Fruit fly (Drosophila melanogaster) whole organism, embryonic: Measurements from ENCODE around the gene CG15449.
A peak's percentile ranks its signal among the peaks of the same experiment; 100 is the strongest.

Source experiments
- Atf-2 ChIP-seq: fragments of 200-800 bp; sonication (Bioruptor generic); optimal IDR thresholded peaks from 2 replicates; lab custom pipeline; 2016; ENCODE audit warnings: missing biosample characterization, missing genetic modification characterization
- Atf6 ChIP-seq: fragments of 200-800 bp; sonication (Bioruptor generic); IDR thresholded peaks from 2 replicates; pipeline ENCODE4 v1.3.6; 2022; ENCODE audit warnings: missing biosample characterization, missing genetic modification characterization
- CG11723 ChIP-seq: fragments of 200-800 bp; sonication (Bioruptor generic); optimal IDR thresholded peaks from 2 replicates; lab custom pipeline; 2017; ENCODE audit warnings: missing biosample characterization, mild to moderate bottlenecking, missing genetic modification characterization
- CG12391 ChIP-seq: fragments of 200-800 bp; sonication (Bioruptor generic); optimal IDR thresholded peaks from 3 replicates; lab custom pipeline; 2018; ENCODE audit warnings: missing biosample characterization, mild to moderate bottlenecking, missing genetic modification characterization, moderate library complexity
- CG12744 ChIP-seq: fragments of 200-800 bp; sonication (Bioruptor generic); optimal IDR thresholded peaks from 2 replicates; lab custom pipeline; 2016; ENCODE audit warnings: missing biosample characterization, missing genetic modification characterization
- CG12942 ChIP-seq: fragments of 200-800 bp; sonication (Bioruptor generic); optimal IDR thresholded peaks from 3 replicates; lab custom pipeline; 2016; ENCODE audit warnings: missing biosample characterization, missing genetic modification characterization
- CG13296 ChIP-seq: fragments of 200-800 bp; sonication (Bioruptor generic); optimal IDR thresholded peaks from 3 replicates; lab custom pipeline; 2018; ENCODE audit warnings: missing biosample characterization, mild to moderate bottlenecking, missing genetic modification characterization
- CG13624 ChIP-seq: fragments of 200-800 bp; sonication (Bioruptor generic); optimal IDR thresholded peaks from 2 replicates; lab custom pipeline; 2016; ENCODE audit warnings: missing biosample characterization, missing genetic modification characterization
- CG14050 ChIP-seq: fragments of 200-800 bp; sonication (Bioruptor generic); IDR thresholded peaks from 3 replicates; pipeline ENCODE4 v1.3.6; 2022; ENCODE audit warnings: missing biosample characterization, missing genetic modification characterization
- CG14860 ChIP-seq: fragments of 200-800 bp; sonication (Bioruptor generic); IDR thresholded peaks from 3 replicates; pipeline ENCODE4 v1.3.6; 2022; ENCODE audit warnings: missing biosample characterization, missing genetic modification characterization; ENCODE audit not compliant: partially characterized antibody
- CG17385 ChIP-seq: fragments of 200-800 bp; sonication (Bioruptor generic); optimal IDR thresholded peaks from 3 replicates; lab custom pipeline; 2018; ENCODE audit warnings: missing biosample characterization, mild to moderate bottlenecking, missing genetic modification characterization
- CG2202 ChIP-seq: fragments of 200-800 bp; sonication (Bioruptor generic); optimal IDR thresholded peaks from 2 replicates; lab custom pipeline; 2018; ENCODE audit warnings: missing biosample characterization, mild to moderate bottlenecking, missing genetic modification characterization
- CG31441 ChIP-seq: fragments of 200-800 bp; sonication (Bioruptor generic); IDR thresholded peaks from 2 replicates; pipeline ENCODE4 v1.3.6; 2022; ENCODE audit warnings: missing biosample characterization, missing genetic modification characterization
- CG3407 ChIP-seq: fragments of 200-800 bp; sonication (Bioruptor generic); optimal IDR thresholded peaks from 2 replicates; lab custom pipeline; 2018; ENCODE audit warnings: missing biosample characterization, mild to moderate bottlenecking, missing genetic modification characterization
- CG3838 ChIP-seq: fragments of 200-800 bp; sonication (Bioruptor generic); optimal IDR thresholded peaks from 3 replicates; lab custom pipeline; 2016; ENCODE audit warnings: missing biosample characterization, missing genetic modification characterization
- CG4404 ChIP-seq: fragments of 200-800 bp; sonication (Bioruptor generic); IDR thresholded peaks from 2 replicates; pipeline ENCODE4 v1.3.6; 2022; ENCODE audit warnings: missing biosample characterization, missing genetic modification characterization
- CG4424 ChIP-seq: fragments of 200-800 bp; sonication (Bioruptor generic); optimal IDR thresholded peaks from 3 replicates; lab custom pipeline; 2016; ENCODE audit warnings: missing biosample characterization, missing genetic modification characterization
- CG6689 ChIP-seq: fragments of 200-800 bp; sonication (Bioruptor generic); IDR thresholded peaks from 2 replicates; pipeline ENCODE4 v1.3.6; 2022; ENCODE audit warnings: missing biosample characterization, missing genetic modification characterization
- CG9876 ChIP-seq: fragments of 200-800 bp; sonication (Bioruptor generic); optimal IDR thresholded peaks from 2 replicates; lab custom pipeline; 2016; ENCODE audit warnings: missing biosample characterization, missing genetic modification characterization
- CTCF ChIP-seq: fragments of 200-800 bp; sonication (Bioruptor generic); optimal IDR thresholded peaks from 2 replicates; lab custom pipeline; 2017; ENCODE audit warnings: missing biosample characterization, mild to moderate bottlenecking, missing genetic modification characterization, moderate library complexity
- Dref ChIP-seq: fragments of 200-800 bp; sonication (Bioruptor generic); IDR thresholded peaks from 2 replicates; pipeline ENCODE4 v1.3.6; 2022; ENCODE audit warnings: missing biosample characterization, missing genetic modification characterization
- Gsc ChIP-seq: fragments of 200-800 bp; sonication (Bioruptor generic); IDR thresholded peaks from 2 replicates; pipeline ENCODE4 v1.3.6; 2022; ENCODE audit warnings: missing biosample characterization, missing genetic modification characterization
- HmgZ ChIP-seq: fragments of 200-800 bp; sonication (Bioruptor generic); optimal IDR thresholded peaks from 2 replicates; lab custom pipeline; 2018; ENCODE audit warnings: missing biosample characterization, mild to moderate bottlenecking, missing genetic modification characterization
- MESR4 ChIP-seq: fragments of 200-800 bp; sonication (Bioruptor generic); optimal IDR thresholded peaks from 2 replicates; lab custom pipeline; 2018; ENCODE audit warnings: missing biosample characterization, mild to moderate bottlenecking, missing genetic modification characterization, moderate library complexity
- NFAT ChIP-seq: fragments of 200-800 bp; sonication (Bioruptor generic); IDR thresholded peaks from 2 replicates; pipeline ENCODE4 v1.3.6; 2022; ENCODE audit warnings: missing biosample characterization, missing genetic modification characterization
- Nf-YA ChIP-seq: fragments of 200-800 bp; sonication (Bioruptor generic); IDR thresholded peaks from 2 replicates; pipeline ENCODE4 v1.3.6; 2022; ENCODE audit warnings: missing biosample characterization, missing genetic modification characterization
- Opbp ChIP-seq: fragments of 200-800 bp; sonication (Bioruptor generic); IDR thresholded peaks from 3 replicates; pipeline ENCODE4 v1.3.6; 2022; ENCODE audit warnings: missing biosample characterization, missing genetic modification characterization; ENCODE audit not compliant: partially characterized antibody
- PHDP ChIP-seq: fragments of 200-800 bp; sonication (Bioruptor generic); optimal IDR thresholded peaks from 3 replicates; lab custom pipeline; 2018; ENCODE audit warnings: missing biosample characterization, mild to moderate bottlenecking, missing genetic modification characterization, moderate library complexity
- Pdp1 ChIP-seq, 2 experiments: fragments of 200-800 bp; sonication (Bioruptor generic); optimal IDR thresholded peaks; 3 replicates each; lab custom pipeline; 2016; ENCODE audit warnings: missing biosample characterization in 2 of 2, missing genetic modification characterization in 2 of 2, mild to moderate bottlenecking in 1 of 2, moderate library complexity in 1 of 2
- Rx ChIP-seq: fragments of 200-800 bp; sonication (Bioruptor generic); IDR thresholded peaks from 2 replicates; pipeline ENCODE4 v1.3.6; 2022; ENCODE audit warnings: missing biosample characterization, missing genetic modification characterization
- Sry-β ChIP-seq: fragments of 200-800 bp; sonication (Bioruptor generic); optimal IDR thresholded peaks from 2 replicates; lab custom pipeline; 2018; ENCODE audit warnings: missing biosample characterization, mild to moderate bottlenecking, missing genetic modification characterization, moderate library complexity
- YL-1 ChIP-seq: fragments of 200-800 bp; sonication (Bioruptor generic); optimal IDR thresholded peaks from 3 replicates; lab custom pipeline; 2017; ENCODE audit warnings: missing biosample characterization, mild to moderate bottlenecking, missing genetic modification characterization
- ab ChIP-seq: fragments of 200-800 bp; sonication (Bioruptor generic); optimal IDR thresholded peaks from 2 replicates; lab custom pipeline; 2016; ENCODE audit warnings: missing biosample characterization, missing genetic modification characterization
- cg ChIP-seq: fragments of 200-800 bp; sonication (Bioruptor generic); optimal IDR thresholded peaks from 3 replicates; lab custom pipeline; 2019; ENCODE audit warnings: missing biosample characterization, mild to moderate bottlenecking, missing genetic modification characterization, moderate library complexity
- crc ChIP-seq: fragments of 200-800 bp; sonication (Bioruptor generic); optimal IDR thresholded peaks from 2 replicates; lab custom pipeline; 2016; ENCODE audit warnings: missing biosample characterization, missing genetic modification characterization
- dysf ChIP-seq: fragments of 200-800 bp; sonication (Bioruptor generic); IDR thresholded peaks from 3 replicates; pipeline ENCODE4 v1.3.6; 2022; ENCODE audit warnings: missing biosample characterization, missing genetic modification characterization
- eyg ChIP-seq: fragments of 200-800 bp; sonication (Bioruptor generic); optimal IDR thresholded peaks from 3 replicates; lab custom pipeline; 2016; ENCODE audit warnings: missing biosample characterization, missing genetic modification characterization
- fd102C ChIP-seq: fragments of 200-800 bp; sonication (Bioruptor generic); optimal IDR thresholded peaks from 2 replicates; lab custom pipeline; 2018; ENCODE audit warnings: missing biosample characterization, mild to moderate bottlenecking, missing genetic modification characterization, moderate library complexity
- ind ChIP-seq: fragments of 200-800 bp; sonication (Bioruptor generic); optimal IDR thresholded peaks from 3 replicates; lab custom pipeline; 2016; ENCODE audit warnings: missing biosample characterization, missing genetic modification characterization
- kah ChIP-seq: fragments of 200-800 bp; sonication (Bioruptor generic); optimal IDR thresholded peaks from 2 replicates; lab custom pipeline; 2018; ENCODE audit warnings: missing biosample characterization, mild to moderate bottlenecking, missing genetic modification characterization
- kni ChIP-seq: fragments of 200-800 bp; sonication (Bioruptor generic); optimal IDR thresholded peaks from 3 replicates; lab custom pipeline; 2017; ENCODE audit warnings: mild to moderate bottlenecking, missing biosample characterization, missing genetic modification reagents, missing genetic modification characterization
- lmd ChIP-seq: fragments of 200-800 bp; sonication (Bioruptor generic); IDR thresholded peaks from 2 replicates; pipeline ENCODE4 v1.3.6; 2022; ENCODE audit warnings: missing biosample characterization, missing genetic modification characterization
- nerfin-1 ChIP-seq: fragments of 200-800 bp; sonication (Bioruptor generic); optimal IDR thresholded peaks from 3 replicates; lab custom pipeline; 2019; ENCODE audit warnings: missing biosample characterization, mild to moderate bottlenecking, missing genetic modification characterization, moderate library complexity
- shn ChIP-seq: fragments of 200-800 bp; sonication (Bioruptor generic); optimal IDR thresholded peaks from 3 replicates; lab custom pipeline; 2016; ENCODE audit warnings: missing biosample characterization, missing genetic modification characterization
- tll ChIP-seq, 2 experiments: fragments of 200-800 bp in 1 of 2; fragments of >200 bp in 1 of 2; sonication (Bioruptor generic) in 1 of 2; optimal IDR thresholded peaks; 2 replicates each; lab custom pipeline; 2017 to 2019; ENCODE audit warnings: missing biosample characterization in 2 of 2, missing genetic modification characterization in 2 of 2, mild to moderate bottlenecking in 1 of 2, moderate library complexity in 1 of 2
- tup ChIP-seq: fragments of 200-800 bp; sonication (Bioruptor generic); optimal IDR thresholded peaks from 2 replicates; lab custom pipeline; 2016; ENCODE audit warnings: missing biosample characterization, mild to moderate bottlenecking, missing genetic modification characterization, moderate library complexity
- unpg ChIP-seq: fragments of 200-800 bp; sonication (Bioruptor generic); optimal IDR thresholded peaks from 3 replicates; lab custom pipeline; 2018; ENCODE audit warnings: missing biosample characterization, mild to moderate bottlenecking, missing genetic modification characterization, moderate library complexity
- vnd ChIP-seq: fragments of 200-800 bp; sonication (Bioruptor generic); IDR thresholded peaks from 3 replicates; pipeline ENCODE4 v1.3.6; 2022; ENCODE audit warnings: missing biosample characterization, missing genetic modification characterization; ENCODE audit not compliant: partially characterized antibody
- vvl ChIP-seq: fragments of 200-800 bp; sonication (Bioruptor generic); IDR thresholded peaks from 2 replicates; pipeline ENCODE4 v1.3.6; 2022; ENCODE audit warnings: missing biosample characterization, missing genetic modification characterization
- zf30C ChIP-seq: fragments of 200-800 bp; sonication (Bioruptor generic); optimal IDR thresholded peaks from 3 replicates; lab custom pipeline; 2018; ENCODE audit warnings: missing biosample characterization, mild to moderate bottlenecking, missing genetic modification characterization

The CG15449 gene

dm6 chrX:21053849-21054581, 13.6 kb upstream of the CG15449 start, which contains the start of the genes Stt3A and bves (continued):
- TF ChIP-seq Pdp1 (GFP tag; optimal IDR thresholded peaks at IDR 0.05; lab: Kevin White, UChicago) = peak; percentile 97 to 98
- TF ChIP-seq ind (GFP tag; lab: Kevin White, UChicago) = peak; percentile 97
- peak; percentile 59; the same call in 2 of the 3 replicates for TF ChIP-seq Opbp (GFP tag; lab: Robert Waterston, UW)
- TF ChIP-seq CG11723 (GFP tag; lab: Kevin White, UChicago) = peak; percentile 98
- peak; percentile 98 for TF ChIP-seq CG31441
- TF ChIP-seq PHDP (tag; lab: Kevin White, UChicago) = peak; percentile 99
- peak; percentile 96 for TF ChIP-seq CG12942
- peak; percentile 90 for TF ChIP-seq Gsc (GFP tag; lab: Robert Waterston, UW)
- peak; percentile 93 for TF ChIP-seq fd102C (GFP tag; lab: Kevin White, UChicago)
- peak; percentile 98 for TF ChIP-seq CG13296 (GFP tag; lab: Kevin White, UChicago)
- peak; percentile 98 for TF ChIP-seq CG4424 (GFP tag; lab: Kevin White, UChicago)
- TF ChIP-seq CG9876 (GFP tag; lab: Kevin White, UChicago) = peak; percentile 96
- TF ChIP-seq CG13624 (GFP tag; lab: Kevin White, UChicago) = peak; percentile 99
- TF ChIP-seq dysf = peak; percentile 98
- TF ChIP-seq lmd (GFP tag; lab: Robert Waterston, UW) = peak; percentile 97
- peak; percentile 97 for TF ChIP-seq Rx (GFP tag; lab: Robert Waterston, UW)
- peak; percentile 80 for TF ChIP-seq MESR4 (GFP tag; lab: Kevin White, UChicago)
- peak; percentile 98 for TF ChIP-seq HmgZ (tag; lab: Kevin White, UChicago)
- no peak for TF ChIP-seq tll (GFP tag; optimal IDR thresholded peaks at IDR 0.05; lab: Kevin White, UChicago)
- TF ChIP-seq YL-1 = peak; percentile 98
- TF ChIP-seq CG4404 (GFP tag; lab: Robert Waterston, UW) = peak; percentile 95
- TF ChIP-seq vnd (GFP tag; lab: Robert Waterston, UW) = peak; percentile 72
- TF ChIP-seq ab (GFP tag; lab: Kevin White, UChicago) = peak; percentile 95
- peak; percentile 94 for TF ChIP-seq NFAT (GFP tag; lab: Robert Waterston, UW)
- peak; percentile 97 for TF ChIP-seq CG17385 (GFP tag; lab: Kevin White, UChicago)
- TF ChIP-seq CG14860 (GFP tag; lab: Robert Waterston, UW) = peak; percentile 79
- peak; percentile 69 for TF ChIP-seq Sry-β (GFP tag; lab: Kevin White, UChicago)
- TF ChIP-seq CG3407 = peak; percentile 97
- TF ChIP-seq nerfin-1 (tag; lab: Kevin White, UChicago) = peak; percentile 97
- peak; percentile 99 for TF ChIP-seq shn
- TF ChIP-seq cg (GFP tag; lab: Kevin White, UChicago) = no peak
- peak; percentile 37 for TF ChIP-seq zf30C (GFP tag; lab: Kevin White, UChicago)
- TF ChIP-seq CG14050 = peak; percentile 97
- TF ChIP-seq vvl = peak; percentile 99
- peak; percentile 94 for TF ChIP-seq tup (GFP tag; lab: Kevin White, UChicago)
- peak; percentile 67 for TF ChIP-seq Dref (GFP tag; lab: Robert Waterston, UW)
- TF ChIP-seq CTCF (GFP tag; lab: Kevin White, UChicago) = peak; percentile 76
- TF ChIP-seq CG2202 (tag; lab: Kevin White, UChicago) = peak; percentile 98
- TF ChIP-seq kah (GFP tag; lab: Kevin White, UChicago) = peak; percentile 96
- TF ChIP-seq CG6689 (GFP tag; lab: Robert Waterston, UW) = peak; percentile 97
- peak; percentile 98 for TF ChIP-seq Atf-2
- TF ChIP-seq Nf-YA (GFP tag; lab: Robert Waterston, UW) = peak; percentile 95
- peak; percentile 99 for TF ChIP-seq unpg (GFP tag; lab: Kevin White, UChicago)
- peak; percentile 96 for TF ChIP-seq eyg (GFP tag; lab: Kevin White, UChicago)
- peak; percentile 97 for TF ChIP-seq crc (GFP tag; lab: Kevin White, UChicago)
- peak; percentile 95 for TF ChIP-seq CG3838 (GFP tag; lab: Kevin White, UChicago)
- peak; percentile 86 for TF ChIP-seq kni (GFP tag; lab: Kevin White, UChicago)
- peak; percentile 99 for TF ChIP-seq CG12391 (tag; lab: Kevin White, UChicago)
- peak; percentile 97 for TF ChIP-seq Atf6 (GFP tag; lab: Robert Waterston, UW)
- peak; percentile 98 for TF ChIP-seq CG12744 (GFP tag; lab: Kevin White, UChicago)
